Worm (Caenorhabditis elegans) whole organism, L3 larva: ENCODE results near the gene str-6.
"Not testable (repeated sequence)": the region's sequence is repeated elsewhere in the genome, so short reads cannot be mapped to it uniquely, and the experiment has no call there.

Source experiments
- R02D3.7 ChIP-seq: fragments of 150-350 bp; optimal IDR thresholded peaks from 2 replicates; lab custom pipeline; 2014; ENCODE audit warnings: missing biosample characterization, missing genetic modification characterization
- ZK546.5 ChIP-seq: sonication (generic microtip); optimal IDR thresholded peaks from 2 replicates; lab custom pipeline; 2017; ENCODE audit warnings: missing biosample characterization, missing genetic modification characterization
- ama-1 ChIP-seq: fragments of 150-350 bp; optimal IDR thresholded peaks from 2 replicates; lab custom pipeline; 2018
- ceh-16 ChIP-seq: sonication (generic microtip); optimal IDR thresholded peaks from 2 replicates; lab custom pipeline; 2017; ENCODE audit warnings: missing biosample characterization, missing genetic modification characterization
- ceh-28 ChIP-seq: fragments of 150-350 bp; optimal IDR thresholded peaks from 2 replicates; lab custom pipeline; 2014; ENCODE audit warnings: missing biosample characterization, missing genetic modification reagents, missing genetic modification characterization
- elt-1 ChIP-seq: fragments of 150-350 bp; optimal IDR thresholded peaks from 2 replicates; lab custom pipeline; 2014; ENCODE audit warnings: missing biosample characterization, missing genetic modification characterization
- elt-2 ChIP-seq: sonication (generic microtip); optimal IDR thresholded peaks from 2 replicates; lab custom pipeline; 2016; ENCODE audit warnings: missing genetic modification reagents, mild to moderate bottlenecking, missing genetic modification characterization, missing compliant biosample characterization
- elt-3 ChIP-seq, 3 experiments: fragments of 150-350 bp in 1 of 3; sonication (generic microtip) in 2 of 3; optimal IDR thresholded peaks; 2 replicates in 2 of 3; 4 replicates in 1 of 3; lab custom pipeline; 2014 to 2017; ENCODE audit warnings: missing biosample characterization in 3 of 3, missing genetic modification characterization in 3 of 3
- eor-1 ChIP-seq, 2 experiments: fragments of 150-350 bp; optimal IDR thresholded peaks; 2 replicates each; lab custom pipeline; 2014 to 2018; ENCODE audit warnings: missing biosample characterization in 2 of 2, missing genetic modification characterization in 2 of 2
- fkh-10 ChIP-seq: sonication (generic microtip); optimal IDR thresholded peaks from 2 replicates; lab custom pipeline; 2017; ENCODE audit warnings: missing biosample characterization, missing genetic modification reagents, missing genetic modification characterization
- fkh-2 ChIP-seq: fragments of 150-350 bp; optimal IDR thresholded peaks from 2 replicates; lab custom pipeline; 2014; ENCODE audit warnings: missing biosample characterization, missing genetic modification reagents, missing genetic modification characterization
- fos-1 ChIP-seq: fragments of 150-350 bp; optimal IDR thresholded peaks from 2 replicates; lab custom pipeline; 2014; ENCODE audit warnings: missing biosample characterization, missing genetic modification characterization
- hmg-11 ChIP-seq: sonication (generic microtip); optimal IDR thresholded peaks from 2 replicates; lab custom pipeline; 2016; ENCODE audit warnings: missing genetic modification characterization, missing compliant biosample characterization
- lin-15B ChIP-seq: fragments of 150-350 bp; optimal IDR thresholded peaks from 2 replicates; lab custom pipeline; 2014; ENCODE audit warnings: missing biosample characterization, missing genetic modification characterization
- lin-39 ChIP-seq: fragments of 150-350 bp; optimal IDR thresholded peaks from 2 replicates; lab custom pipeline; 2018; ENCODE audit warnings: missing biosample characterization, missing genetic modification reagents, missing genetic modification characterization
- lsy-12 ChIP-seq: sonication (generic microtip); optimal IDR thresholded peaks from 2 replicates; lab custom pipeline; 2016; ENCODE audit warnings: mild to moderate bottlenecking, missing genetic modification characterization, missing compliant biosample characterization
- mdl-1 ChIP-seq: fragments of 150-350 bp; optimal IDR thresholded peaks from 2 replicates; lab custom pipeline; 2014; ENCODE audit warnings: missing biosample characterization, missing genetic modification characterization
- nfya-1 ChIP-seq: sonication (generic microtip); optimal IDR thresholded peaks from 2 replicates; lab custom pipeline; 2017; ENCODE audit warnings: missing genetic modification characterization, mild to moderate bottlenecking, missing compliant biosample characterization, antibody characterized with exemption, moderate library complexity; ENCODE audit not compliant: insufficient read depth
- nhr-11 ChIP-seq: fragments of 150-350 bp; optimal IDR thresholded peaks from 2 replicates; lab custom pipeline; 2014; ENCODE audit warnings: missing biosample characterization, missing genetic modification characterization
- nhr-12 ChIP-seq: fragments of 150-350 bp; optimal IDR thresholded peaks from 2 replicates; lab custom pipeline; 2014; ENCODE audit warnings: missing biosample characterization, missing genetic modification characterization
- nhr-23 ChIP-seq: fragments of 150-350 bp; optimal IDR thresholded peaks from 2 replicates; lab custom pipeline; 2014; ENCODE audit warnings: missing biosample characterization, missing genetic modification reagents, missing genetic modification characterization
- nhr-237 ChIP-seq: fragments of 150-350 bp; optimal IDR thresholded peaks from 2 replicates; lab custom pipeline; 2014; ENCODE audit warnings: missing biosample characterization, missing genetic modification characterization
- nhr-28 ChIP-seq: fragments of 150-350 bp; optimal IDR thresholded peaks from 2 replicates; lab custom pipeline; 2014; ENCODE audit warnings: missing biosample characterization, missing genetic modification characterization
- nhr-76 ChIP-seq: fragments of 150-350 bp; sonication (generic microtip); optimal IDR thresholded peaks from 5 replicates; lab custom pipeline; 2014; ENCODE audit warnings: missing biosample characterization, missing genetic modification characterization
- pha-4 ChIP-seq: fragments of 150-350 bp; optimal IDR thresholded peaks from 2 replicates; lab custom pipeline; 2014; ENCODE audit warnings: missing biosample characterization, missing genetic modification reagents, missing genetic modification characterization
- snpc-4 ChIP-seq: fragments of 150-350 bp; optimal IDR thresholded peaks from 2 replicates; lab custom pipeline; 2014; ENCODE audit warnings: missing biosample characterization, missing genetic modification characterization
- tbx-2 ChIP-seq: sonication (generic microtip); optimal IDR thresholded peaks from 2 replicates; lab custom pipeline; 2016; ENCODE audit warnings: mild to moderate bottlenecking, missing genetic modification characterization, missing compliant biosample characterization
- unc-39 ChIP-seq: sonication (generic microtip); optimal IDR thresholded peaks from 4 replicates; lab custom pipeline; 2017; ENCODE audit warnings: missing biosample characterization, missing genetic modification characterization
- zag-1 ChIP-seq: fragments of 150-350 bp; optimal IDR thresholded peaks from 2 replicates; lab custom pipeline; 2014; ENCODE audit warnings: missing biosample characterization, missing genetic modification characterization
- ztf-11 ChIP-seq: fragments of 150-350 bp; optimal IDR thresholded peaks from 2 replicates; lab custom pipeline; 2014; ENCODE audit warnings: missing biosample characterization, missing genetic modification characterization
- ztf-4 ChIP-seq: fragments of 150-350 bp; optimal IDR thresholded peaks from 2 replicates; lab custom pipeline; 2014; ENCODE audit warnings: missing biosample characterization, missing genetic modification characterization

The str-6 gene

DNA sequence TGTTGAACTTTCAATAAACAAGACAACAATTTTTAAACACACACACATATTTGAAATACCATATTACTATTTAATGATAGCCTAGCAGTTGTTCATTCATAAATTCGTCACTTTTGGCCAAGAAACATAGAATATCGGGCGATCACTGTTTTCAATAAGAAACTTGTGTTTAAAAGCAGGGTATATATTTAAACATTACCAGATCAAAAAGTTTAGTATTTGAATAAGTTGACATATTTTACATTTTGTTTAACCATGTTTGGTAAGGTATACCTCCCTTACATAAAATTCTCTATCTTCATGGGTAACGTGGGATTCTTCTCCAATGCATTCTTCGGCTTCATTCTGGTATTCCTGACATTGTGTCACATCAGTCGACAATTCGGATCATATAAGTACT is 4.7 kb upstream of the str-6 start, which contains the start of gene str-8:
Gene str-8, plus strand, starts transcription at position 301 of the 400 bp plus-strand sequence.
- TF ChIP-seq nhr-237; R02D3.7 (tag; lab: Kevin White, UChicago); fkh-10 (GFP tag; lab: Kevin White, UChicago): not testable (repeated sequence)

DNA sequence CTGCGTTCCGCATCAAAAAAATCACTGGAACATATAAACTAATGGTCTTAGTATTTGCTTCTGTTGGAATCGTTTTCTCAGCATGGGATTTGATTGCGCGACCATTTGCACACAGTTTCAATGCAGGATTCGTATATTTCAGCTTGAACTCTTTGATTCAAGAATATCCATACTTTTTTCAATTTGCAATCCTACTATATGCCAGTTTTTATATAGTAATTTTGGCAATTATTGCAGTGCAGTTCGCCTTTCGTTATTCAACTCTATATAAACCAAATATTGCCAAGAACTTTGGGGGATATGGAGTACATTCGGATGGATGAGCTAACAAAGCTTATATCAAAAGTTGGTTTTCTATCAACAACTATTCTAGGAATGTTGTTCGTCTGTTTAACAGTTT is 2.9 kb upstream of the str-6 start, which contains the start of gene str-5:
Gene str-5, plus strand, starts transcription at position 301 of the 400 bp plus-strand sequence.
- not testable (repeated sequence) for TF ChIP-seq lin-15B (tag; lab: Kevin White, UChicago); zag-1 (tag; lab: Kevin White, UChicago); lsy-12

DNA sequence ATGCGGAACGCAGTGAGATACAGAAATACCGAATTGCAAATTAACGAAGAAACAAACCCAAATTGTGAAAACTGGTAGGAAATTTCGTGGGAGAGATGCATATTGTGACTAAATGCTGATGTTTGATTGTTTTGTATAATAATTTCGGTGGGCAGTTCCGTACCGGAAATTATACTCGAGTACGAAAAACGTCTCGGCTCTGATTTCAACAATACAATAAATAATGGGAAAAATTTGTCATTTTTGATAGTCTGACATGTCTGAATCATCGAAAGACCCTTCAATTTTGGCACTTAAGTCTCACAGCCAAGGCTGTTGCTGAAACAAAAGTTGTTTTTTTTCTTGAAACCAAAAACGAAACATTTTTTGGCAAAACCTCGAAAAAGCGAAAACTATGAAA is 2.0 kb upstream of the str-6 start, which contains the start of gene str-43:
Gene str-43, minus strand, starts transcription at position 101 of the 400 bp plus-strand sequence.
- TF ChIP-seq snpc-4: no peak

DNA sequence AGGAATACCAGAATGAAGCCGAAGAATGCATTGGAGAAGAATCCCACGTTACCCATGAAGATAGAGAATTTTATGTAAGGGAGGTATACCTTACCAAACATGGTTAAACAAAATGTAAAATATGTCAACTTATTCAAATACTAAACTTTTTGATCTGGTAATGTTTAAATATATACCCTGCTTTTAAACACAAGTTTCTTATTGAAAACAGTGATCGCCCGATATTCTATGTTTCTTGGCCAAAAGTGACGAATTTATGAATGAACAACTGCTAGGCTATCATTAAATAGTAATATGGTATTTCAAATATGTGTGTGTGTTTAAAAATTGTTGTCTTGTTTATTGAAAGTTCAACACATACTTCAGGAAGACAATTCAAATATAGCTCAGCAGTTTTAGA is 1.7 kb downstream of the str-6 start, which contains the start of gene T23D5.8:
Gene T23D5.8, minus strand, starts transcription at position 101 of the 400 bp plus-strand sequence.
- TF ChIP-seq ceh-28 (tag; lab: Kevin White, UChicago); mdl-1; zag-1 (tag; lab: Kevin White, UChicago): not testable (repeated sequence)

DNA sequence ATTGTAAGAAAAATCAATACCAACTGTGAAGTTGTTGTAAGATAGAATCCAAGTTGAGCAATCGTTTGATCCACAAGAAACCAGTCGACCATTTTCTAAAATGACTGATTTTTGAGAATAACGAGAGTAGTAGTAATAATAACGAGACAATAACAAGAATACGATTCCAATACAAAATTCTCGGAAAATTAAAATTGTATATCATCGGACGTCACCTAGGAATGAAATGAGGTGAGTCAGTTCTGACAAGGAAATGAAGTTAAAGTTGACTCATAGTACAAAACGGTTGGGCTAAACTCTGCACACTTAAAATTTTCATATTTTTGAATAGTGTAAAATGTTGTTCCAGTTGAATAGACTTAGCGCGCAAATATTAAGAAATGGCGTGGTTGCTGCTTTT is 5.7 kb downstream of the str-6 start, which contains the start of gene str-19:
Gene str-19, minus strand, starts transcription at position 101 of the 400 bp plus-strand sequence.
- TF ChIP-seq ZK546.5 (tag; lab: Kevin White, UChicago); eor-1 (tag; optimal IDR thresholded peaks at IDR 0.05; lab: Kevin White, UChicago); nhr-11 (tag; lab: Kevin White, UChicago): not testable (repeated sequence)

- TF ChIP-seq hmg-11 (tag; lab: Kevin White, UChicago) (no peak), ama-1 (lab: Kevin White, UChicago) (no peak), ztf-4 (tag; lab: Kevin White, UChicago) (no peak)
These were observed 8.2 kb downstream of the str-6 start, which contains the start of gene str-18 for ce11 chrV:15741851-15742250. str-18 (minus strand) TSS chrV:15741951.

DNA sequence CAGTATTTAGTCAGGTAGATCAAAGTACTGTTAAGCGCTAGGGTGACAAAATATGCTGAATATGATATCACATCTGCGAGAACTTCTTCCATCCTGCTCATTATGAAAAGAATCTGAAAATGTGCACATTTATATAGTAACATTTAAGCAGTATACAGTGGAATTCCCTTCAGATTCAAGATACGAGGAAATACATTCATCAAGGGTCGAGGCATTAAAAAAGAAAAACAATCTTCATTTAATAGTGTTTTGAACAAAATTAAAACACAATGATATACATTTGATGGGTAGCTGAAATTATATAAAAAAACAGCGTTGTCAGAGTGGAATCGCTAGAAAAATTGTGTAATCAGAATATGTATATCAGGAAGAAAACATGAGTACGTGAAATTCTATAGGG is 14.3 kb downstream of the str-6 start, which contains the start of gene str-27:
Gene str-27, minus strand, starts transcription at position 101 of the 400 bp plus-strand sequence.
- no peak for TF ChIP-seq ztf-11
- no peak for TF ChIP-seq tbx-2
- TF ChIP-seq R02D3.7 (tag; lab: Kevin White, UChicago): no peak
- TF ChIP-seq nhr-76 (tag; lab: Kevin White, UChicago): no peak
- no peak for TF ChIP-seq elt-3 (tag; optimal IDR thresholded peaks at IDR 0.05; lab: Kevin White, UChicago)
- no peak for TF ChIP-seq fkh-2 (tag; lab: Kevin White, UChicago)
- TF ChIP-seq fos-1 (tag; lab: Kevin White, UChicago): no peak
- no peak for TF ChIP-seq ztf-4 (tag; lab: Kevin White, UChicago)
- TF ChIP-seq zag-1 (tag; lab: Kevin White, UChicago): no peak
- TF ChIP-seq elt-2 (tag; lab: Kevin White, UChicago): no peak
- no peak for TF ChIP-seq nhr-23 (tag; lab: Kevin White, UChicago)
- no peak for TF ChIP-seq snpc-4
- no peak for TF ChIP-seq unc-39

DNA sequence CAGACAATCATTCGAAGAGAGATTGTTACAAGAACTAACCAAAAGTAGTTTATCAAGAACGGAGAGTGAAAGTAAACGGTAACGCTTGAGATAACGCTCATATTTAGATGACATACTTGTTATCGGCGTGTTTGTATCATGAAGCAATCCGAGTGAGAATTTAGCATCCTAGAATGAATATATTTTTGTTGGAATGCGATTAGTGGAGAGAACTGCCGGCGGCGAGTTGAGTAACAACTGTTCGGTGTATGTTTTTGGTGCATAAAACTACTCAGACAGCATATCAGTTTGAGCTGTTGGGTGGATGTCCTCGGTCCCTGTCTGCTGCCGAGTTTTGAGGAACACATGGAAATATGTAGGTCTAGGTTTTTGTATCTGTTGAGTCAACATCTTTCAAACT is 16.5 kb downstream of the str-6 start, which contains the start of gene T23D5.3:
Gene T23D5.3, minus strand, starts transcription at position 101 of the 400 bp plus-strand sequence.
- TF ChIP-seq elt-3 (tag; optimal IDR thresholded peaks at IDR 0.05; lab: Kevin White, UChicago): no peak
- TF ChIP-seq lin-39: no peak

ce11 chrV:15733020-15733419 is 17.0 kb downstream of the str-6 start:
- no peak for TF ChIP-seq elt-1 (tag; lab: Kevin White, UChicago)
- TF ChIP-seq zag-1 (tag; lab: Kevin White, UChicago): no peak
- TF ChIP-seq nhr-12 (tag; lab: Kevin White, UChicago): no peak
- TF ChIP-seq fos-1 (tag; lab: Kevin White, UChicago): no peak
- no peak for TF ChIP-seq lin-15B (tag; lab: Kevin White, UChicago)
- no peak for TF ChIP-seq nhr-237
- no peak for TF ChIP-seq eor-1 (tag; optimal IDR thresholded peaks at IDR 0.05; lab: Kevin White, UChicago)
- TF ChIP-seq nfya-1 (tag; lab: Kevin White, UChicago): no peak
- no peak for TF ChIP-seq nhr-11 (tag; lab: Kevin White, UChicago)
- no peak for TF ChIP-seq ceh-16 (tag; lab: Kevin White, UChicago)
- TF ChIP-seq ama-1 (lab: Kevin White, UChicago): no peak
- no peak for TF ChIP-seq nhr-76 (tag; lab: Kevin White, UChicago)
- TF ChIP-seq elt-2 (tag; lab: Kevin White, UChicago): no peak
- no peak for TF ChIP-seq ztf-11
- no peak for TF ChIP-seq snpc-4
- TF ChIP-seq nhr-28 (tag; lab: Kevin White, UChicago): no peak
- TF ChIP-seq lin-39: no peak
- TF ChIP-seq pha-4 (tag; lab: Kevin White, UChicago): no peak
- TF ChIP-seq elt-3 (tag; optimal IDR thresholded peaks at IDR 0.05; lab: Kevin White, UChicago): no peak
